ENCODE assay signal across 2 fruit fly cellular contexts in the genomic region with DNA sequence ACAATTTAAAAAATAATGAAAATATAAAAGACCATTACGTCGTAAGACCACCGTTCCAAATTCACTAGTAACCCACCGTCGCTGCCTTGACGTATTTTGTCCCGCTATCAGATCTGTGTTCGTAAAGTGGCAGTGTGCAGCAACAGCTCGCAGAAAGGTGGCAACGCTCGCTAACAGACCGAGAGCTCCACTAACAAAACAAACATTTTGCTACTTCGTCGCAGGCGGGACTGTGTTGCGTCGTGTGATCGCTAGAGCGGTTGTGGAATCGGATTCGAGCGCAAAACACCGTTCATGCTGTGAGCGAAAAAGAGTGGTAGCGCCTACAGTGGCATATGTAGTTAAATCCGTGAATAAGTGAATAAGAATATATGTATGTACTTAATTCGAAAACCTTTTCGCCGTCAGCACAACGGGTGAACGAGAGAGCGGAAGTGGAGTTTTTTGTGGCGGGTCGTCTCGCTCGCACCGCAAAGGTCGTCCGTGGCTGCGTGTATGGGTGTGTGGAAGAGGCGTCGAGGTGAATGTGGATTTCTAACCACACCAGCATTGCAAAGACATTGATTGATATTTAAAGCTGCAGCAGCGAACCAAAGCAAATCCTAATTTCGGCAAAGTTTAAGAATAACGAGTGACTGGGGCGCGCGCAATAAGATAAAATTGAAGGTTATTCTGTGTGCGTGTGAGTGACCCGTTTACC.
TF ChIP-seq lines count a peak whose summit lies in the region.

Gene Hr39, plus strand, starts transcription at position 203 of the 700 bp plus-strand sequence.

TF ChIP-seq in whole organism, embryonic, 481 proteins besides CTCF, POLR2A, EP300 and RAD21 (continued from another document and continues in another):
- TF ChIP-seq CG43689 (GFP tag; IDR thresholded peaks at IDR 0.05; lab: Robert Waterston, UW) = no peak
- no peak for TF ChIP-seq CG2875 (GFP tag; optimal IDR thresholded peaks at IDR 0.05; lab: Kevin White, UChicago)
- peak; percentile 10 for TF ChIP-seq CG9727 (GFP tag; optimal IDR thresholded peaks at IDR 0.05; lab: Kevin White, UChicago)
- TF ChIP-seq dati (GFP tag; IDR thresholded peaks at IDR 0.05; lab: Robert Waterston, UW) = no peak
- no peak for TF ChIP-seq fd96Cb (tag; optimal IDR thresholded peaks at IDR 0.05; lab: Kevin White, UChicago)
- TF ChIP-seq Dad (GFP tag; optimal IDR thresholded peaks at IDR 0.05; lab: Kevin White, UChicago) = peak; percentile 40
- no peak for TF ChIP-seq Kr (GFP tag; optimal IDR thresholded peaks at IDR 0.05; lab: Kevin White, UChicago)
- peak; percentile 40 for TF ChIP-seq BtbVII (GFP tag; optimal IDR thresholded peaks at IDR 0.05; lab: Kevin White, UChicago)
- no peak for TF ChIP-seq D19A (tag; optimal IDR thresholded peaks at IDR 0.05; lab: Kevin White, UChicago)
- TF ChIP-seq caup (GFP tag; optimal IDR thresholded peaks at IDR 0.05; lab: Kevin White, UChicago; ENCODE audit: severe bottlenecking) = peak; percentile 34
- peak; percentile 12 for TF ChIP-seq bcd (GFP tag; optimal IDR thresholded peaks at IDR 0.05; lab: Kevin White, UChicago)
- no peak for TF ChIP-seq CG17361 (GFP tag; IDR thresholded peaks at IDR 0.05; lab: Robert Waterston, UW)
- peak; percentile 66 for TF ChIP-seq stwl (tag; optimal IDR thresholded peaks at IDR 0.05; lab: Kevin White, UChicago)
- TF ChIP-seq CG14710 (tag; optimal IDR thresholded peaks at IDR 0.05; lab: Kevin White, UChicago) = peak; percentile 74
- no peak for TF ChIP-seq CG2889 (GFP tag; IDR thresholded peaks at IDR 0.05; lab: Robert Waterston, UW)
- TF ChIP-seq ac (GFP tag; optimal IDR thresholded peaks at IDR 0.05; lab: Kevin White, UChicago) = no peak
- TF ChIP-seq sens (GFP tag; lab: Kevin White, UChicago) = peak; percentile 75
- no peak for TF ChIP-seq lmd (GFP tag; IDR thresholded peaks at IDR 0.05; lab: Robert Waterston, UW)
- peak; percentile 95 for TF ChIP-seq CG12659 (GFP tag; optimal IDR thresholded peaks at IDR 0.05; lab: Kevin White, UChicago)
- TF ChIP-seq CG11696 (GFP tag; IDR thresholded peaks at IDR 0.05; lab: Robert Waterston, UW) = no peak
- peak; percentile 51 for TF ChIP-seq Dip3 (GFP tag; optimal IDR thresholded peaks at IDR 0.05; lab: Kevin White, UChicago)
- no peak for TF ChIP-seq ase (GFP tag; IDR thresholded peaks at IDR 0.05; lab: Robert Waterston, UW)
- peak; percentile 99 for TF ChIP-seq CG9437 (GFP tag; optimal IDR thresholded peaks at IDR 0.05; lab: Kevin White, UChicago)
- TF ChIP-seq CG1529 (GFP tag; optimal IDR thresholded peaks at IDR 0.05; lab: Kevin White, UChicago) = no peak
- TF ChIP-seq CG14050 (GFP tag; IDR thresholded peaks at IDR 0.05; lab: Robert Waterston, UW) = no peak
- TF ChIP-seq HLH54F (GFP tag; optimal IDR thresholded peaks at IDR 0.05; lab: Kevin White, UChicago) = peak; percentile 29
- no peak for TF ChIP-seq crc (GFP tag; optimal IDR thresholded peaks at IDR 0.05; lab: Kevin White, UChicago)
- no peak for TF ChIP-seq pnt (GFP tag; optimal IDR thresholded peaks at IDR 0.05; lab: Kevin White, UChicago)
- no peak for TF ChIP-seq row (GFP tag; IDR thresholded peaks at IDR 0.05; lab: Robert Waterston, UW)
- no peak for TF ChIP-seq CG10565 (GFP tag; optimal IDR thresholded peaks at IDR 0.05; lab: Kevin White, UChicago)
- TF ChIP-seq mirr (GFP tag; optimal IDR thresholded peaks at IDR 0.05; lab: Kevin White, UChicago) = peak; percentile 28
- TF ChIP-seq lov (optimal IDR thresholded peaks at IDR 0.05; lab: Kevin White, UChicago) = no peak
- no peak for TF ChIP-seq lov (GFP tag; IDR thresholded peaks at IDR 0.05; lab: Robert Waterston, UW)
- no peak for TF ChIP-seq sima (GFP tag; optimal IDR thresholded peaks at IDR 0.05; lab: Kevin White, UChicago)
- no peak for TF ChIP-seq CG32532 (GFP tag; IDR thresholded peaks at IDR 0.05; lab: Robert Waterston, UW)
- TF ChIP-seq Pdp1 (GFP tag; optimal IDR thresholded peaks at IDR 0.05; lab: Kevin White, UChicago) = peak in 1 of 2 experiments; percentile 85
- TF ChIP-seq dimm (GFP tag; IDR thresholded peaks at IDR 0.05; lab: Robert Waterston, UW) = no peak
- no peak for TF ChIP-seq MBD-R2 (GFP tag; IDR thresholded peaks at IDR 0.05; lab: Robert Waterston, UW)
- TF ChIP-seq CG4854 (GFP tag; optimal IDR thresholded peaks at IDR 0.05; lab: Kevin White, UChicago) = no peak
- TF ChIP-seq ssp (GFP tag; IDR thresholded peaks at IDR 0.05; lab: Robert Waterston, UW) = no peak
- no peak for TF ChIP-seq CG10462 (GFP tag; optimal IDR thresholded peaks at IDR 0.05; lab: Kevin White, UChicago)
- peak in 1 of 2 experiments; percentile 38 for TF ChIP-seq chif (GFP tag; optimal IDR thresholded peaks at IDR 0.05; lab: Kevin White, UChicago)
- peak; percentile 67 for TF ChIP-seq phol (tag; optimal IDR thresholded peaks at IDR 0.05; lab: Kevin White, UChicago)
- TF ChIP-seq emc (GFP tag; optimal IDR thresholded peaks at IDR 0.05; lab: Kevin White, UChicago) = no peak
- TF ChIP-seq CG10147 (GFP tag; optimal IDR thresholded peaks at IDR 0.05; lab: Kevin White, UChicago) = no peak
- TF ChIP-seq CG2120 (GFP tag; optimal IDR thresholded peaks at IDR 0.05; lab: Kevin White, UChicago) = peak; percentile 14
- no peak for TF ChIP-seq tio (GFP tag; optimal IDR thresholded peaks at IDR 0.05; lab: Kevin White, UChicago)
- peak; percentile 9 for TF ChIP-seq CG12299 (tag; optimal IDR thresholded peaks at IDR 0.05; lab: Kevin White, UChicago)
- peak; percentile 21 for TF ChIP-seq nerfin-1 (tag; optimal IDR thresholded peaks at IDR 0.05; lab: Kevin White, UChicago)
- peak; percentile 25 for TF ChIP-seq CG8089 (GFP tag; optimal IDR thresholded peaks at IDR 0.05; lab: Kevin White, UChicago)
- no peak for TF ChIP-seq CG10366 (GFP tag; IDR thresholded peaks at IDR 0.05; lab: Robert Waterston, UW)
- no peak for TF ChIP-seq E2f2 (GFP tag; IDR thresholded peaks at IDR 0.05; lab: Robert Waterston, UW)
- TF ChIP-seq NFAT (GFP tag; IDR thresholded peaks at IDR 0.05; lab: Robert Waterston, UW) = no peak
- TF ChIP-seq Aef1 (GFP tag; IDR thresholded peaks at IDR 0.05; lab: Robert Waterston, UW) = no peak
- peak; percentile 57 for TF ChIP-seq Abd-B (GFP tag; optimal IDR thresholded peaks at IDR 0.05; lab: Kevin White, UChicago)
- no peak for TF ChIP-seq pb (GFP tag; optimal IDR thresholded peaks at IDR 0.05; lab: Kevin White, UChicago)
- TF ChIP-seq CG16813 (GFP tag; IDR thresholded peaks at IDR 0.05; lab: Robert Waterston, UW; ENCODE audit: partially characterized antibody) = no peak
- TF ChIP-seq E2f1 (GFP tag; IDR thresholded peaks at IDR 0.05; lab: Robert Waterston, UW) = no peak
- TF ChIP-seq hkb (optimal IDR thresholded peaks at IDR 0.05; lab: Kevin White, UChicago) = no peak
- no peak for TF ChIP-seq hkb (GFP tag; IDR thresholded peaks at IDR 0.05; lab: Robert Waterston, UW)
- TF ChIP-seq CG15601 (tag; optimal IDR thresholded peaks at IDR 0.05; lab: Kevin White, UChicago) = peak; percentile 8
- no peak for TF ChIP-seq jing (GFP tag; optimal IDR thresholded peaks at IDR 0.05; lab: Kevin White, UChicago)
- TF ChIP-seq CG11247 (GFP tag; IDR thresholded peaks at IDR 0.05; lab: Robert Waterston, UW) = no peak
- TF ChIP-seq esg (GFP tag; conservative IDR thresholded peaks at IDR 0.05; lab: Robert Waterston, UW) = no peak
- no peak for TF ChIP-seq da (GFP tag; optimal IDR thresholded peaks at IDR 0.05; lab: Kevin White, UChicago)

TF ChIP-seq in whole organism, wandering third instar larva, 38 proteins besides CTCF, POLR2A, EP300 and RAD21 (continued from another document):
- no peak for TF ChIP-seq dmrt93B (GFP tag; optimal IDR thresholded peaks at IDR 0.05; lab: Kevin White, UChicago)
- TF ChIP-seq Mio (GFP tag; optimal IDR thresholded peaks at IDR 0.05; lab: Kevin White, UChicago) = no peak
- TF ChIP-seq ey (GFP tag; optimal IDR thresholded peaks at IDR 0.05; lab: Kevin White, UChicago) = no peak
